Worm (Caenorhabditis elegans) whole organism, L3 larva: Measurements from ENCODE around the gene F53C3.11.

Source experiments
- aly-2 ChIP-seq: fragments of 150-350 bp; optimal IDR thresholded peaks from 2 replicates; lab custom pipeline; 2014; ENCODE audit warnings: missing biosample characterization, missing genetic modification characterization
- ceh-16 ChIP-seq: sonication (generic microtip); optimal IDR thresholded peaks from 2 replicates; lab custom pipeline; 2017; ENCODE audit warnings: missing biosample characterization, missing genetic modification characterization
- ceh-28 ChIP-seq: fragments of 150-350 bp; optimal IDR thresholded peaks from 2 replicates; lab custom pipeline; 2014; ENCODE audit warnings: missing biosample characterization, missing genetic modification reagents, missing genetic modification characterization
- ceh-82 ChIP-seq: fragments of 150-350 bp; optimal IDR thresholded peaks from 2 replicates; lab custom pipeline; 2014; ENCODE audit warnings: missing biosample characterization, missing genetic modification characterization
- ceh-9 ChIP-seq: sonication (generic microtip); optimal IDR thresholded peaks from 2 replicates; lab custom pipeline; 2018; ENCODE audit warnings: missing biosample characterization, missing genetic modification characterization
- daf-12 ChIP-seq: fragments of 150-350 bp; optimal IDR thresholded peaks from 2 replicates; lab custom pipeline; 2014; ENCODE audit warnings: missing biosample characterization, missing genetic modification reagents, missing genetic modification characterization
- egl-27 ChIP-seq: sonication (generic microtip); optimal IDR thresholded peaks from 4 replicates; lab custom pipeline; 2017; ENCODE audit warnings: missing biosample characterization, missing genetic modification reagents, missing genetic modification characterization
- egl-5 ChIP-seq: fragments of 150-350 bp; optimal IDR thresholded peaks from 2 replicates; lab custom pipeline; 2017; ENCODE audit warnings: missing biosample characterization, missing genetic modification reagents, missing genetic modification characterization, inconsistent platforms
- elt-1 ChIP-seq: fragments of 150-350 bp; optimal IDR thresholded peaks from 2 replicates; lab custom pipeline; 2014; ENCODE audit warnings: missing biosample characterization, missing genetic modification characterization
- elt-2 ChIP-seq: sonication (generic microtip); optimal IDR thresholded peaks from 2 replicates; lab custom pipeline; 2016; ENCODE audit warnings: missing genetic modification reagents, mild to moderate bottlenecking, missing genetic modification characterization, missing compliant biosample characterization
- elt-3 ChIP-seq, 3 experiments: fragments of 150-350 bp in 1 of 3; sonication (generic microtip) in 2 of 3; optimal IDR thresholded peaks; 2 replicates in 2 of 3; 4 replicates in 1 of 3; lab custom pipeline; 2014 to 2017; ENCODE audit warnings: missing biosample characterization in 3 of 3, missing genetic modification characterization in 3 of 3
- eor-1 ChIP-seq, 2 experiments: fragments of 150-350 bp; optimal IDR thresholded peaks; 2 replicates each; lab custom pipeline; 2014 to 2018; ENCODE audit warnings: missing biosample characterization in 2 of 2, missing genetic modification characterization in 2 of 2
- fkh-10 ChIP-seq: sonication (generic microtip); optimal IDR thresholded peaks from 2 replicates; lab custom pipeline; 2017; ENCODE audit warnings: missing biosample characterization, missing genetic modification reagents, missing genetic modification characterization
- fkh-2 ChIP-seq: fragments of 150-350 bp; optimal IDR thresholded peaks from 2 replicates; lab custom pipeline; 2014; ENCODE audit warnings: missing biosample characterization, missing genetic modification reagents, missing genetic modification characterization
- fos-1 ChIP-seq: fragments of 150-350 bp; optimal IDR thresholded peaks from 2 replicates; lab custom pipeline; 2014; ENCODE audit warnings: missing biosample characterization, missing genetic modification characterization
- hmg-11 ChIP-seq: sonication (generic microtip); optimal IDR thresholded peaks from 2 replicates; lab custom pipeline; 2016; ENCODE audit warnings: missing genetic modification characterization, missing compliant biosample characterization
- jun-1 ChIP-seq: fragments of 150-350 bp; optimal IDR thresholded peaks from 2 replicates; lab custom pipeline; 2014; ENCODE audit warnings: missing biosample characterization, missing genetic modification reagents, missing genetic modification characterization
- lin-39 ChIP-seq: fragments of 150-350 bp; optimal IDR thresholded peaks from 2 replicates; lab custom pipeline; 2018; ENCODE audit warnings: missing biosample characterization, missing genetic modification reagents, missing genetic modification characterization
- lsy-12 ChIP-seq: sonication (generic microtip); optimal IDR thresholded peaks from 2 replicates; lab custom pipeline; 2016; ENCODE audit warnings: mild to moderate bottlenecking, missing genetic modification characterization, missing compliant biosample characterization
- mdl-1 ChIP-seq: fragments of 150-350 bp; optimal IDR thresholded peaks from 2 replicates; lab custom pipeline; 2014; ENCODE audit warnings: missing biosample characterization, missing genetic modification characterization
- mml-1 ChIP-seq: fragments of 150-350 bp; sonication (generic microtip); optimal IDR thresholded peaks from 3 replicates; lab custom pipeline; 2014; ENCODE audit warnings: missing biosample characterization, missing genetic modification characterization
- nfya-1 ChIP-seq: sonication (generic microtip); optimal IDR thresholded peaks from 2 replicates; lab custom pipeline; 2017; ENCODE audit warnings: missing genetic modification characterization, mild to moderate bottlenecking, missing compliant biosample characterization, antibody characterized with exemption, moderate library complexity; ENCODE audit not compliant: insufficient read depth
- nhr-12 ChIP-seq: fragments of 150-350 bp; optimal IDR thresholded peaks from 2 replicates; lab custom pipeline; 2014; ENCODE audit warnings: missing biosample characterization, missing genetic modification characterization
- nhr-23 ChIP-seq: fragments of 150-350 bp; optimal IDR thresholded peaks from 2 replicates; lab custom pipeline; 2014; ENCODE audit warnings: missing biosample characterization, missing genetic modification reagents, missing genetic modification characterization
- nhr-237 ChIP-seq: fragments of 150-350 bp; optimal IDR thresholded peaks from 2 replicates; lab custom pipeline; 2014; ENCODE audit warnings: missing biosample characterization, missing genetic modification characterization
- nhr-25 ChIP-seq: sonication (generic microtip); optimal IDR thresholded peaks from 2 replicates; lab custom pipeline; 2017; ENCODE audit warnings: missing biosample characterization, missing genetic modification characterization
- nhr-28 ChIP-seq: fragments of 150-350 bp; optimal IDR thresholded peaks from 2 replicates; lab custom pipeline; 2014; ENCODE audit warnings: missing biosample characterization, missing genetic modification characterization
- nhr-43 ChIP-seq: sonication (generic microtip); optimal IDR thresholded peaks from 2 replicates; lab custom pipeline; 2016; ENCODE audit warnings: mild to moderate bottlenecking, missing genetic modification characterization, missing compliant biosample characterization; ENCODE audit not compliant: poor library complexity, severe bottlenecking
- nhr-67 ChIP-seq: fragments of 150-350 bp; optimal IDR thresholded peaks from 2 replicates; lab custom pipeline; 2014; ENCODE audit warnings: missing biosample characterization, missing genetic modification characterization
- nhr-76 ChIP-seq: fragments of 150-350 bp; sonication (generic microtip); optimal IDR thresholded peaks from 5 replicates; lab custom pipeline; 2014; ENCODE audit warnings: missing biosample characterization, missing genetic modification characterization
- pha-4 ChIP-seq: fragments of 150-350 bp; optimal IDR thresholded peaks from 2 replicates; lab custom pipeline; 2014; ENCODE audit warnings: missing biosample characterization, missing genetic modification reagents, missing genetic modification characterization
- pqm-1 ChIP-seq: fragments of 150-350 bp; optimal IDR thresholded peaks from 2 replicates; lab custom pipeline; 2017; ENCODE audit warnings: missing biosample characterization, missing genetic modification characterization, inconsistent platforms
- sea-2 ChIP-seq: fragments of 150-350 bp; sonication (generic microtip); optimal IDR thresholded peaks from 4 replicates; lab custom pipeline; 2014; ENCODE audit warnings: missing biosample characterization, missing genetic modification reagents, missing genetic modification characterization
- skn-1 ChIP-seq: fragments of 150-350 bp; optimal IDR thresholded peaks from 2 replicates; lab custom pipeline; 2014; ENCODE audit warnings: missing biosample characterization, missing genetic modification characterization
- snpc-4 ChIP-seq: fragments of 150-350 bp; optimal IDR thresholded peaks from 2 replicates; lab custom pipeline; 2014; ENCODE audit warnings: missing biosample characterization, missing genetic modification characterization
- tbx-2 ChIP-seq: sonication (generic microtip); optimal IDR thresholded peaks from 2 replicates; lab custom pipeline; 2016; ENCODE audit warnings: mild to moderate bottlenecking, missing genetic modification characterization, missing compliant biosample characterization
- unc-39 ChIP-seq: sonication (generic microtip); optimal IDR thresholded peaks from 4 replicates; lab custom pipeline; 2017; ENCODE audit warnings: missing biosample characterization, missing genetic modification characterization
- zag-1 ChIP-seq: fragments of 150-350 bp; optimal IDR thresholded peaks from 2 replicates; lab custom pipeline; 2014; ENCODE audit warnings: missing biosample characterization, missing genetic modification characterization
- ztf-11 ChIP-seq: fragments of 150-350 bp; optimal IDR thresholded peaks from 2 replicates; lab custom pipeline; 2014; ENCODE audit warnings: missing biosample characterization, missing genetic modification characterization

The F53C3.11 gene

DNA sequence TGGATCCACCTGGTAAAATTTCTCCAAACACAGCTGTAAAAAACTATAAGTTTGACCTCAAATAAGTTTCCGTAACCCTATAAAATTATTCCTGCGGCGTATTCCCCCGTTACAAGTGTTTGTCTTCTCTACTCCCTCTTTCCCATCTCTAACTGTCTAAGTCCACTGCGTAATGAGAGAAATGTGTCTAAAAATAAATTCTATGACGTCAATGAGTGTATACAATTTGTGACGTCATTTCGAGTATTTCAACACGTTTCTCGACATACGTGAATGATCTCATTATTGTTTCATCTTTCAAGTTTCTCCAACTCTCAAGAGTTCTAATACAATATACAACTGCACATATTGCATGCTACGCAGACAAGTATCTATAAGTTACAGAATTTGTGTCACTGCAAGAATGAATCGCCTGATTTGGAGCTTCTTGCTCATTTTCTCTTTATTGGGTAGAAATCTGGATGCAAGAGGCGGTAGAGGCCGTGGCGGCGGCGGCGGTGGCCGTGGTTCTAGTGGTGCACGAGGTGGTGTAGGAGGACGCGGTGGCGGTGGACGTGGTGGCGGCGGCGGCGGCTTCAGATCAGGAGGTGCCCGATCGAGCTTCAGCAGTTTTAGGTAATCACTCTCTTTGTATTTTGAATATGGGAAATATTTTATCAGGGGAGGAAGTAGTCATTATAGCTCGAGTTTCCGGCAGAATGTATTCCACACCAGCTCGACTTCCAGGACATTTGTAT lies 8.6 kb downstream of the F53C3.11 start, which contains the start of gene F53C3.6:
Gene F53C3.6, plus strand, starts transcription at position 385 of the 737 bp plus-strand sequence.
- TF ChIP-seq tbx-2 (tag; lab: Kevin White, UChicago) (no peak), egl-5 (peak; percentile 52), nhr-23 (no peak), fkh-10 (no peak), skn-1 (no peak), egl-27 (tag; lab: Kevin White, UChicago) (peak; percentile 40), nhr-43 (tag; lab: Kevin White, UChicago) (no peak), snpc-4 (tag; lab: Kevin White, UChicago) (no peak), lin-39 (peak; percentile 4), mdl-1 (tag; lab: Kevin White, UChicago) (peak; percentile 16), zag-1 (no peak), nhr-25 (tag; lab: Kevin White, UChicago) (peak; percentile 42), daf-12 (tag; lab: Kevin White, UChicago) (no peak), unc-39 (no peak), aly-2 (tag; lab: Kevin White, UChicago) (no peak), jun-1 (tag; lab: Kevin White, UChicago) (peak; percentile 33), nhr-28 (no peak), ceh-82 (no peak), lsy-12 (tag; lab: Kevin White, UChicago) (no peak), ceh-28 (tag; lab: Kevin White, UChicago) (peak; percentile 37), ztf-11 (tag; lab: Kevin White, UChicago) (no peak), elt-2 (tag; lab: Kevin White, UChicago) (peak; percentile 44), mml-1 (tag; lab: Kevin White, UChicago) (no peak), pqm-1 (peak; percentile 16), nhr-76 (tag; lab: Kevin White, UChicago) (no peak), ceh-16 (tag; lab: Kevin White, UChicago) (no peak), eor-1 (tag; optimal IDR thresholded peaks at IDR 0.05; lab: Kevin White, UChicago) (no peak), fos-1 (tag; lab: Kevin White, UChicago) (no peak), elt-3 (tag; optimal IDR thresholded peaks at IDR 0.05; lab: Kevin White, UChicago) (no peak), nfya-1 (tag; lab: Kevin White, UChicago) (peak; percentile 65), nhr-67 (no peak), fkh-2 (no peak)

DNA sequence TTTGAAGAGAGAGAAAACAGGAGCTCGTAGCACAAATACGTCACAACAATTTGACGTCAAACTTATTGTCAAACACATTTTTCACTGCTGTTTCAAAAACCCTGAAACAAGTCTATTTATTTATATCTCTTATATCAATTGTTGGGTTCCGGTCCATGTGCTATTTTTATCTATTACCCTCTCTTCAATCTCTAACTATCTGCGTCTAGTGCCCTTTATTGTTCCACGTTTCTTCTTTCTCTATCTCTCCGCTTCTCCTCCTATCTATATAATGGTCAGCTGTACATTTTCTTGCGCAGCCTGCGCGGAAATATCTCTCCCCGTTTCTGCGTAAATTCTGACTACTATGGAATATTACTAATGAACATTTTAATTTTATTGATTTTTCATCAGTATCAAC lies 9.6 kb downstream of the F53C3.11 start:
- peak; percentile 38 for TF ChIP-seq ceh-28 (tag; lab: Kevin White, UChicago)
- TF ChIP-seq nhr-43 (tag; lab: Kevin White, UChicago) = peak; percentile 1
- no peak for TF ChIP-seq tbx-2 (tag; lab: Kevin White, UChicago)
- TF ChIP-seq pha-4 (tag; lab: Kevin White, UChicago) = peak; percentile 52
- peak; percentile 23 for TF ChIP-seq nhr-23
- peak; percentile 61 for TF ChIP-seq nfya-1 (tag; lab: Kevin White, UChicago)
- no peak for TF ChIP-seq skn-1
- TF ChIP-seq egl-5 = peak; percentile 13
- no peak for TF ChIP-seq unc-39
- TF ChIP-seq aly-2 (tag; lab: Kevin White, UChicago) = no peak
- TF ChIP-seq mml-1 (tag; lab: Kevin White, UChicago) = no peak

DNA sequence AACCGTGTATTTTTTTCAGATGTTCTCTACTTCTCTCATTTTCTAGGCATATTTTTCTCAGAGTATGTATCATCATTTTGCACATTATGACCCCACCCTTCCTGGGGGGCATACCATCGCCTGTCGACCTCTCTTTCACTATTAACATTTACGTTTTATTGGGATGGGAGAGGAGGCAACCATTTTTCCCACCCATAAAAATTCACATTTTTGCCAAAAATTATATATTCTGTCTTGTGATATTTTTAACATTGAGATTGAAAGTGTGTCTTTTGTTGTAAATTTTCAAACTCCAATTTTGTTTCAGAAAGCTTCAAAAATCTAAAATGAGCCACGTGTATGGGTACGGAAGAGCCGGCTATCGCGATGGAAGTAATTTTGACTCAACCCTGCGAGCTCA lies 11.8 kb downstream of the F53C3.11 start, which contains the start of gene F53C3.7:
Gene F53C3.7, plus strand, starts transcription at position 301 of the 400 bp plus-strand sequence.
- TF ChIP-seq hmg-11 (tag; lab: Kevin White, UChicago) (no peak), nhr-23 (no peak), nhr-28 (no peak), nhr-12 (tag; lab: Kevin White, UChicago) (no peak), nhr-76 (tag; lab: Kevin White, UChicago) (no peak), eor-1 (tag; optimal IDR thresholded peaks at IDR 0.05; lab: Kevin White, UChicago) (no peak)

DNA sequence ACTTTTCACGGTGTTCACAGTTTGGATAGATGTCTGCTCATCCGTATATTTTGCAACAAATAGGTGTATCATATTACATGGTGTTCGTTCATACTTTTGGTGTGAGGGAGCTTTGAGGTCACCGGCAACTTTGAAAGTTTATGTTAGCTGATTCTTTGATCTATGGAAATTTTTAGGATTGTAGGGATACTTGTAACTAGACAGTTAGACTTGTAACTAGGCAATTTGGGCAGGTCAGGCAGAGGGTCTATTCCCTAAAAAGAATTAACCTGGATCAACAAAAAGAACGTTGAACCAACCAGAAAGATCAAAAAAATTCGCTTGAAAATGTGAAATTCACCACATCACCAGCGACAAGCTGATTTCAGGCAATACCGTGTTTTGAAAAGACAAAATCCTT lies 12.6 kb downstream of the F53C3.11 start:
- TF ChIP-seq hmg-11 (tag; lab: Kevin White, UChicago) (no peak), nhr-237 (tag; lab: Kevin White, UChicago) (no peak), nhr-43 (tag; lab: Kevin White, UChicago) (no peak), aly-2 (tag; lab: Kevin White, UChicago) (no peak), nfya-1 (tag; lab: Kevin White, UChicago) (no peak), tbx-2 (tag; lab: Kevin White, UChicago) (no peak), snpc-4 (tag; lab: Kevin White, UChicago) (no peak), zag-1 (no peak), nhr-23 (no peak), ztf-11 (tag; lab: Kevin White, UChicago) (no peak), ceh-28 (tag; lab: Kevin White, UChicago) (no peak), elt-1 (no peak), skn-1 (no peak), ceh-9 (tag; lab: Kevin White, UChicago) (no peak), sea-2 (no peak), daf-12 (tag; lab: Kevin White, UChicago) (no peak)
- TF ChIP-seq, all 47 proteins: peak for 0
